Worm (Caenorhabditis elegans): ENCODE results near the gene F28H6.4.

Gene F28H6.4

DNA sequence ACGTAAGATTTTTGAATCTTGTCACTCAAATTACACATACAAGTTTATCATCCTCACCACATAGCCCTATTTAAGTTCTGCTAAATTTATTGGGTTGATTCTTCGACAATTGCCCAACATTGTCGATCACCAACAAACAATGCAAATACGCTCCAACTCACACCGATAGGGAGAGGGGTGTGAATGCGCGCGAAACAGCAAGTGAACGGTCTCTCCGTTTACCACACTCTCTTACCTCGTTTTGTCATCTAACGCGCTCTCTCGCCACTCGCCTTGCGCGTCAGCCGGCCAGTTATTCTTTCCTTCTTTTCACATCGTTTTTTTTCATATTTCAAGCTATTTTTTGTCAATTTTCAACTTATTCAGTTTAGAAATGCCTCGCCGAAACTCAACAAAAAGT is 25.7 kb upstream of the F28H6.4 start, which contains the start of gene F16B12.6 (continued):
- TF ChIP-seq npax-4 (tag; optimal IDR thresholded peaks at IDR 0.05), result no peak
- peak; percentile 11 for TF ChIP-seq ceh-14 (tag; optimal IDR thresholded peaks at IDR 0.05)
- TF ChIP-seq K02D7.2 (tag; optimal IDR thresholded peaks at IDR 0.05), result no peak
- peak; percentile 36 for TF ChIP-seq ceh-6 (GFP tag; optimal IDR thresholded peaks at IDR 0.05)
- TF ChIP-seq dmd-4 (tag; optimal IDR thresholded peaks at IDR 0.05; ENCODE audit: borderline replicate concordance), result peak; percentile 12
- TF ChIP-seq nhr-232 (tag; optimal IDR thresholded peaks at IDR 0.05), result no peak
- TF ChIP-seq hlh-6 (tag; optimal IDR thresholded peaks at IDR 0.05), result no peak
- TF ChIP-seq pag-3 (tag; optimal IDR thresholded peaks at IDR 0.05; ENCODE audit: borderline replicate concordance), result no peak
- no peak for TF ChIP-seq tbx-7 (tag; optimal IDR thresholded peaks at IDR 0.05)
- peak; percentile 50 for TF ChIP-seq rnt-1 (tag; optimal IDR thresholded peaks at IDR 0.05)
- no peak for TF ChIP-seq Y22D7AL.16 (tag; optimal IDR thresholded peaks at IDR 0.05)
- no peak for TF ChIP-seq mec-3 (tag; optimal IDR thresholded peaks at IDR 0.05; ENCODE audit: borderline replicate concordance)
- TF ChIP-seq che-1 (tag; optimal IDR thresholded peaks at IDR 0.05), result no peak
- peak; percentile 57 for TF ChIP-seq ceh-34 (tag; optimal IDR thresholded peaks at IDR 0.05)
- TF ChIP-seq K09A11.1 (tag; optimal IDR thresholded peaks at IDR 0.05; ENCODE audit: insufficient read depth), result no peak
- TF ChIP-seq pat-9 (tag; optimal IDR thresholded peaks at IDR 0.05), result no peak
- TF ChIP-seq ceh-22 (tag; optimal IDR thresholded peaks at IDR 0.05), result peak; percentile 10
- no peak for TF ChIP-seq T23F11.4 (GFP tag; optimal IDR thresholded peaks at IDR 0.05)
- TF ChIP-seq unc-55 (GFP tag; optimal IDR thresholded peaks at IDR 0.05), result peak; percentile 16
- TF ChIP-seq ref-2 (tag; optimal IDR thresholded peaks at IDR 0.05), result peak; percentile 30
- no peak for TF ChIP-seq pax-1 (tag; optimal IDR thresholded peaks at IDR 0.05)
- TF ChIP-seq elt-4 (tag; optimal IDR thresholded peaks at IDR 0.05), result no peak
- no peak for TF ChIP-seq madf-2 (tag; optimal IDR thresholded peaks at IDR 0.05)
- TF ChIP-seq hlh-30 (tag; optimal IDR thresholded peaks at IDR 0.05; ENCODE audit: insufficient read depth), result peak; percentile 57
- TF ChIP-seq nfya-1 (tag; optimal IDR thresholded peaks at IDR 0.05), result peak; percentile 70
- no peak for TF ChIP-seq ceh-30 (tag; optimal IDR thresholded peaks at IDR 0.05)
- peak; percentile 2 for TF ChIP-seq ceh-48 (tag; optimal IDR thresholded peaks at IDR 0.05)
- TF ChIP-seq syd-9 (tag; optimal IDR thresholded peaks at IDR 0.05), result no peak
- no peak for TF ChIP-seq ceh-9 (tag; optimal IDR thresholded peaks at IDR 0.05)
- peak; percentile 74 for TF ChIP-seq ceh-18 (tag; optimal IDR thresholded peaks at IDR 0.05)

DNA sequence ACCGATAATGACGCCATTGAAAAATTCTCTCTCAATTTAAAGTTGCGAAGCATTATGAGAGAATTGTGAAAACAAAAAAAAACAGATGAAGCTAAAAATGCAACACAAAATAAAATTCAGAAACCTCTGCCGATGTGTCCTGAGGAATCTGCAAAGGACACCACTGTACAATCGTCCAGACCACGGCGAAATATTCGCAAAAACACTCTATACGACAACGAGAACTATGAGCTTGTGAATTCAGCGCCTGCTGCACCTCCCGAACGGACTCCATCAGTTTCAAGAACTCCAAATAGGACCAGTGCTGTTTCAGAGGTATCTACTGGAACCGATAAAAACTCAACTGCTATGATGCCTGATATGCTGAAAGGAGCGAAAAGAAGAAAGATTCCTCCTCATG is 25.2 kb upstream of the F28H6.4 start:
- TF ChIP-seq tbx-2 (tag; optimal IDR thresholded peaks at IDR 0.05), result no peak
- TF ChIP-seq ahr-1 (tag; optimal IDR thresholded peaks at IDR 0.05), result no peak
- no peak for TF ChIP-seq hlh-30 (tag; optimal IDR thresholded peaks at IDR 0.05; ENCODE audit: insufficient read depth)
- TF ChIP-seq zip-5 (tag; optimal IDR thresholded peaks at IDR 0.05), result no peak
- TF ChIP-seq tbx-7 (tag; optimal IDR thresholded peaks at IDR 0.05), result no peak
- no peak for TF ChIP-seq ets-4 (tag; optimal IDR thresholded peaks at IDR 0.05)
- TF ChIP-seq sox-2 (GFP tag; IDR thresholded peaks at IDR 0.05), result no peak
- TF ChIP-seq pqm-1 (tag; optimal IDR thresholded peaks at IDR 0.05), result no peak
- no peak for TF ChIP-seq ceh-19 (GFP tag; optimal IDR thresholded peaks at IDR 0.05)
- TF ChIP-seq ceh-31 (tag; optimal IDR thresholded peaks at IDR 0.05), result no peak
- TF ChIP-seq ref-2 (tag; optimal IDR thresholded peaks at IDR 0.05), result no peak
- no peak for TF ChIP-seq madf-2 (tag; optimal IDR thresholded peaks at IDR 0.05)
- no peak for TF ChIP-seq sdc-2 (tag; optimal IDR thresholded peaks at IDR 0.05)
- TF ChIP-seq pat-9 (tag; optimal IDR thresholded peaks at IDR 0.05), result no peak
- TF ChIP-seq ceh-24 (tag; optimal IDR thresholded peaks at IDR 0.05), result no peak
- TF ChIP-seq hlh-8 (tag; optimal IDR thresholded peaks at IDR 0.05), result no peak
- no peak for TF ChIP-seq syd-9 (tag; optimal IDR thresholded peaks at IDR 0.05)
- TF ChIP-seq pax-1 (tag; optimal IDR thresholded peaks at IDR 0.05), result no peak
- no peak for TF ChIP-seq nhr-11 (tag; optimal IDR thresholded peaks at IDR 0.05)

All from whole organism, late embryonic.